Worm (Caenorhabditis elegans): Measurements from ENCODE around the gene ZK757.2.

- no peak for TF ChIP-seq unc-55 (GFP tag; optimal IDR thresholded peaks at IDR 0.05)
- no peak for TF ChIP-seq nhr-11 (tag; optimal IDR thresholded peaks at IDR 0.05)
- TF ChIP-seq pag-3 (tag; optimal IDR thresholded peaks at IDR 0.05; ENCODE audit: borderline replicate concordance), result no peak
- no peak for TF ChIP-seq rnt-1 (tag; optimal IDR thresholded peaks at IDR 0.05)
- TF ChIP-seq elt-4 (tag; optimal IDR thresholded peaks at IDR 0.05), result no peak
- TF ChIP-seq hlh-6 (tag; optimal IDR thresholded peaks at IDR 0.05), result no peak
- TF ChIP-seq syd-9 (tag; optimal IDR thresholded peaks at IDR 0.05), result no peak
Measured at ce11 chrIII:9867352-9867751, 11.4 kb downstream of the ZK757.2 start.

All from whole organism, late embryonic.